Worm (Caenorhabditis elegans): ENCODE results near the gene M176.9.

DNA sequence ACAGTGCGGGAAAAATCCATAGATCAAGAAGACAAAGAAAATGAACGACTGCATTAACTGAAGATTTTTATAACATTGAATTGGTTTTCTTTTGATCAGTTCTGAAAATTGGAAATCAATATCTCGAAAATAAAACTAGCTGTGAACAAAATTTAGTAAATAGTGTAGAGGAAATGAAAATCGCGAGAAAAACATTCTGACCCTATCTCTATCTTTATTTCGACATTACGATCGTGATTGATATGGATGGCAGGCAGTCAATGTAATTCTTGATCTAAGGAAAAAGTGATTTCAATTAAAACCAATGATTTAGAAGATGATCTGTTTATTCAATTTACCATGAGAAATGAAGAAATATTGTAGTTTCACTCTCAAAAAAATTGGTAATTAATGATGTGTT is 24.6 kb upstream of the M176.9 start, which contains the start of gene kin-16:
- TF ChIP-seq fkh-10 (GFP tag; optimal IDR thresholded peaks at IDR 0.05) (no peak), nfya-1 (tag; optimal IDR thresholded peaks at IDR 0.05; ENCODE audit: insufficient read depth) (no peak), tbx-2 (tag; optimal IDR thresholded peaks at IDR 0.05) (no peak), daf-12 (tag; optimal IDR thresholded peaks at IDR 0.05) (no peak), elt-1 (tag; optimal IDR thresholded peaks at IDR 0.05) (no peak), snpc-4 (tag; optimal IDR thresholded peaks at IDR 0.05) (no peak), nhr-237 (tag; optimal IDR thresholded peaks at IDR 0.05) (no peak), nhr-28 (tag; optimal IDR thresholded peaks at IDR 0.05) (no peak), elt-3 (tag; optimal IDR thresholded peaks at IDR 0.05) (no peak), jun-1 (tag; optimal IDR thresholded peaks at IDR 0.05) (no peak), zag-1 (tag; optimal IDR thresholded peaks at IDR 0.05) (no peak), ceh-9 (tag; optimal IDR thresholded peaks at IDR 0.05) (no peak)
